Worm (Caenorhabditis elegans) whole organism, young adult: ENCODE data around the gene dpy-17.
A peak's percentile ranks its signal among the peaks of the same experiment; 100 is the strongest.

Experiments
- B0035.1 ChIP-seq: sonication (generic microtip); optimal IDR thresholded peaks from 2 replicates; lab custom pipeline; 2016; ENCODE audit warnings: missing genetic modification characterization, mild to moderate bottlenecking, missing compliant biosample characterization, missing genotype, missing genetic modification reagents
- F10E7.11 ChIP-seq: sonication (generic microtip); optimal IDR thresholded peaks from 2 replicates; lab custom pipeline; 2017; ENCODE audit warnings: mild to moderate bottlenecking, missing genetic modification characterization, moderate library complexity, missing compliant biosample characterization
- F23B12.7 ChIP-seq: sonication (generic microtip); optimal IDR thresholded peaks from 2 replicates; lab custom pipeline; 2017; ENCODE audit warnings: missing genetic modification characterization, mild to moderate bottlenecking, missing compliant biosample characterization, antibody characterized with exemption, moderate library complexity; ENCODE audit not compliant: insufficient read depth
- F57A8.1 ChIP-seq: fragments of 200-800 bp; sonication (Bioruptor generic); optimal IDR thresholded peaks from 2 replicates; lab custom pipeline; 2018; ENCODE audit warnings: mild to moderate bottlenecking, missing genetic modification characterization, moderate library complexity, missing compliant biosample characterization
- K11D2.4 ChIP-seq: fragments of 200-800 bp; sonication (Bioruptor generic); IDR thresholded peaks from 2 replicates; pipeline ENCODE4 v1.3.6; 2022; ENCODE audit warnings: missing genetic modification reagents, missing genetic modification characterization, missing compliant biosample characterization
- T26A5.8 ChIP-seq: sonication (generic microtip); optimal IDR thresholded peaks from 2 replicates; lab custom pipeline; 2016; ENCODE audit warnings: missing genetic modification characterization, missing compliant biosample characterization
- Y79H2A.3 ChIP-seq: fragments of 200-800 bp; sonication (Bioruptor generic); conservative IDR thresholded peaks from 2 replicates; pipeline ENCODE4 v1.3.6; 2022; ENCODE audit warnings: missing genetic modification reagents, missing genetic modification characterization, missing compliant biosample characterization
- ZK185.1 ChIP-seq: sonication (generic microtip); optimal IDR thresholded peaks from 2 replicates; lab custom pipeline; 2016; ENCODE audit warnings: mild to moderate bottlenecking, missing genetic modification characterization, missing compliant biosample characterization; ENCODE audit not compliant: poor library complexity, severe bottlenecking
- athp-1 ChIP-seq: sonication (generic microtip); optimal IDR thresholded peaks from 2 replicates; lab custom pipeline; 2017; ENCODE audit warnings: mild to moderate bottlenecking, missing genetic modification characterization, missing compliant biosample characterization
- attf-5 ChIP-seq: fragments of 200-800 bp; sonication (Bioruptor generic); optimal IDR thresholded peaks from 2 replicates; lab custom pipeline; 2018; ENCODE audit warnings: mild to moderate bottlenecking, missing genetic modification characterization, missing compliant biosample characterization
- ccch-3 ChIP-seq: fragments of 200-800 bp; sonication (Bioruptor generic); optimal IDR thresholded peaks from 2 replicates; lab custom pipeline; 2018; ENCODE audit warnings: mild to moderate bottlenecking, missing genetic modification characterization, missing compliant biosample characterization
- ceh-27 ChIP-seq: fragments of 200-800 bp; sonication (Bioruptor generic); optimal IDR thresholded peaks from 2 replicates; lab custom pipeline; 2018; ENCODE audit warnings: mild to moderate bottlenecking, missing genetic modification characterization, moderate library complexity, missing compliant biosample characterization
- ceh-91 ChIP-seq: fragments of 200-800 bp; sonication (Bioruptor generic); IDR thresholded peaks from 2 replicates; pipeline ENCODE4 v1.3.6; 2022; ENCODE audit warnings: missing genetic modification reagents, missing genetic modification characterization, missing compliant biosample characterization
- efl-1 ChIP-seq: fragments of 150-350 bp; optimal IDR thresholded peaks from 2 replicates; lab custom pipeline; 2014; ENCODE audit warnings: missing biosample characterization, missing genetic modification reagents, missing genetic modification characterization
- egl-18 ChIP-seq: fragments of 200-800 bp; sonication (Bioruptor generic); IDR thresholded peaks from 2 replicates; pipeline ENCODE4 v1.3.6; 2022; ENCODE audit warnings: missing genetic modification reagents, missing genetic modification characterization, missing compliant biosample characterization
- egl-44 ChIP-seq: fragments of 200-800 bp; sonication (Bioruptor generic); IDR thresholded peaks from 2 replicates; pipeline ENCODE4 v1.3.6; 2022; ENCODE audit warnings: missing genetic modification reagents, missing genetic modification characterization, missing compliant biosample characterization
- egrh-3 ChIP-seq: fragments of 200-800 bp; sonication (Bioruptor generic); IDR thresholded peaks from 2 replicates; pipeline ENCODE4 v1.3.6; 2022; ENCODE audit warnings: missing genetic modification reagents, missing genetic modification characterization, missing compliant biosample characterization
- ekl-4 ChIP-seq: fragments of 200-800 bp; sonication (Bioruptor generic); IDR thresholded peaks from 2 replicates; pipeline ENCODE4 v1.3.6; 2022; ENCODE audit warnings: missing genetic modification reagents, missing genetic modification characterization, missing compliant biosample characterization
- ets-4 ChIP-seq: fragments of 200-800 bp; sonication (Bioruptor generic); optimal IDR thresholded peaks from 2 replicates; lab custom pipeline; 2018; ENCODE audit warnings: mild to moderate bottlenecking, missing genetic modification characterization, missing compliant biosample characterization
- hmg-1.2 ChIP-seq: fragments of 200-800 bp; sonication (Bioruptor generic); IDR thresholded peaks from 2 replicates; pipeline ENCODE4 v1.3.6; 2022; ENCODE audit warnings: missing genetic modification reagents, missing genetic modification characterization, missing compliant biosample characterization
- hmg-20 ChIP-seq: fragments of 200-800 bp; sonication (Bioruptor generic); IDR thresholded peaks from 2 replicates; pipeline ENCODE4 v1.3.6; 2022; ENCODE audit warnings: missing genetic modification reagents, missing genetic modification characterization, missing compliant biosample characterization
- lin-40 ChIP-seq: sonication (generic microtip); optimal IDR thresholded peaks from 2 replicates; lab custom pipeline; 2016; ENCODE audit warnings: missing genetic modification characterization, mild to moderate bottlenecking, missing compliant biosample characterization, missing genotype, missing genetic modification reagents
- lin-54 ChIP-seq: fragments of 200-800 bp; sonication (Bioruptor generic); optimal IDR thresholded peaks from 2 replicates; lab custom pipeline; 2018; ENCODE audit warnings: mild to moderate bottlenecking, missing genetic modification characterization, missing compliant biosample characterization
- madf-10 ChIP-seq: sonication (generic microtip); optimal IDR thresholded peaks from 2 replicates; lab custom pipeline; 2016; ENCODE audit warnings: mild to moderate bottlenecking, missing genetic modification characterization, missing compliant biosample characterization
- madf-6 ChIP-seq: fragments of 200-800 bp; sonication (Bioruptor generic); IDR thresholded peaks from 2 replicates; pipeline ENCODE4 v1.3.6; 2022; ENCODE audit warnings: missing genetic modification reagents, missing genetic modification characterization, missing compliant biosample characterization
- madf-8 ChIP-seq: fragments of 200-800 bp; sonication (Bioruptor generic); conservative IDR thresholded peaks from 2 replicates; pipeline ENCODE4 v1.3.6; 2022; ENCODE audit warnings: missing genetic modification reagents, missing genetic modification characterization, missing compliant biosample characterization
- mcd-1 ChIP-seq: fragments of 200-800 bp; sonication (Bioruptor generic); IDR thresholded peaks from 2 replicates; pipeline ENCODE4 v1.3.6; 2022; ENCODE audit warnings: missing genetic modification reagents, missing genetic modification characterization, missing compliant biosample characterization
- nhr-120 ChIP-seq: fragments of 200-800 bp; sonication (Bioruptor generic); IDR thresholded peaks from 2 replicates; pipeline ENCODE4 v1.3.6; 2022; ENCODE audit warnings: missing genetic modification characterization, missing compliant biosample characterization
- nhr-80 ChIP-seq: sonication (generic microtip); optimal IDR thresholded peaks from 2 replicates; lab custom pipeline; 2016; ENCODE audit warnings: missing genetic modification characterization, missing compliant biosample characterization
- pbrm-1 ChIP-seq: fragments of 200-800 bp; sonication (Bioruptor generic); IDR thresholded peaks from 2 replicates; pipeline ENCODE4 v1.3.6; 2022; ENCODE audit warnings: missing genetic modification reagents, missing genetic modification characterization, missing compliant biosample characterization
- pha-4 ChIP-seq: fragments of 150-350 bp; sonication (generic microtip); optimal IDR thresholded peaks from 2 replicates; lab custom pipeline; 2014; ENCODE audit warnings: missing biosample characterization, missing genetic modification reagents, missing genetic modification characterization
- rec-8 ChIP-seq, 2 experiments: sonication (generic microtip); optimal IDR thresholded peaks; 2 replicates each; lab custom pipeline; 2016; ENCODE audit warnings: mild to moderate bottlenecking in 2 of 2, missing genetic modification characterization in 2 of 2, missing genetic modification reagents in 2 of 2, missing genotype in 2 of 2, missing biosample characterization in 1 of 2, missing compliant biosample characterization in 1 of 2, moderate library complexity in 1 of 2
- snpc-4 ChIP-seq, 5 experiments: fragments of 150-350 bp in 1 of 5; sonication (generic microtip) in 4 of 5; optimal IDR thresholded peaks; 2 replicates each; lab custom pipeline; 2014 to 2018; ENCODE audit warnings: missing genetic modification characterization in 5 of 5, missing biosample characterization in 3 of 5, antibody characterized with exemption in 2 of 5, mild to moderate bottlenecking in 2 of 5, missing compliant biosample characterization in 2 of 5, missing genotype in 2 of 5, moderate library complexity in 2 of 5, missing genetic modification reagents in 1 of 5
- tlf-1 ChIP-seq: fragments of 200-800 bp; sonication (Bioruptor generic); optimal IDR thresholded peaks from 2 replicates; lab custom pipeline; 2018; ENCODE audit warnings: mild to moderate bottlenecking, missing genetic modification characterization, missing compliant biosample characterization
- zfh-2 ChIP-seq: fragments of 200-800 bp; sonication (Bioruptor generic); conservative IDR thresholded peaks from 2 replicates; pipeline ENCODE4 v1.3.6; 2022; ENCODE audit warnings: missing genetic modification reagents, missing genetic modification characterization, missing compliant biosample characterization
- ztf-18 ChIP-seq: sonication (generic microtip); optimal IDR thresholded peaks from 2 replicates; lab custom pipeline; 2016; ENCODE audit warnings: missing genotype, mild to moderate bottlenecking, missing genetic modification characterization, missing compliant biosample characterization
- ztf-22 ChIP-seq: fragments of 200-800 bp; sonication (Bioruptor generic); optimal IDR thresholded peaks from 2 replicates; lab custom pipeline; 2018; ENCODE audit warnings: mild to moderate bottlenecking, missing genetic modification characterization, moderate library complexity, missing compliant biosample characterization
- ztf-28 ChIP-seq: fragments of 200-800 bp; sonication (Bioruptor generic); IDR thresholded peaks from 2 replicates; pipeline ENCODE4 v1.3.6; 2022; ENCODE audit warnings: missing genetic modification reagents, missing genetic modification characterization, missing compliant biosample characterization

Gene dpy-17

ce11 chrIII:5105485-5105884 is 1.6 kb upstream of the dpy-17 start:
- no peak for TF ChIP-seq K11D2.4 (GFP tag; lab: Robert Waterston, UW)
- TF ChIP-seq athp-1: no peak
- TF ChIP-seq zfh-2 (GFP tag; lab: Robert Waterston, UW): peak; percentile 84
- no peak for TF ChIP-seq snpc-4 (GFP tag; optimal IDR thresholded peaks at IDR 0.05; lab: Kevin White, UChicago)
- no peak for TF ChIP-seq snpc-4 (tag; optimal IDR thresholded peaks at IDR 0.05; lab: Kevin White, UChicago)
- TF ChIP-seq, all 124 proteins: peak for 1

- TF ChIP-seq zfh-2 (GFP tag; lab: Robert Waterston, UW): peak; percentile 83
- TF ChIP-seq lin-40 (tag; lab: Kevin White, UChicago): no peak
- TF ChIP-seq egrh-3 (GFP tag; lab: Robert Waterston, UW): peak; percentile 62; the same call in 1 of the 2 replicates
Observed at ce11 chrIII:5107959-5108358, 829 bp downstream of the dpy-17 start.

ce11 chrIII:5108746-5109145 is 1.6 kb downstream of the dpy-17 start:
- TF ChIP-seq snpc-4 (GFP tag; optimal IDR thresholded peaks at IDR 0.05; lab: Kevin White, UChicago) (no peak), snpc-4 (tag; optimal IDR thresholded peaks at IDR 0.05; lab: Kevin White, UChicago) (peak in 1 of 4 experiments; percentile 42), egl-18 (GFP tag; lab: Robert Waterston, UW) (no peak), ztf-28 (GFP tag; lab: Robert Waterston, UW) (no peak), ztf-18 (tag; lab: Kevin White, UChicago) (peak; percentile 30), nhr-80 (peak; percentile 47), lin-54 (GFP tag; lab: Kevin White, UChicago) (no peak), tlf-1 (GFP tag; lab: Kevin White, UChicago) (no peak), madf-10 (tag; lab: Kevin White, UChicago) (no peak), attf-5 (peak; percentile 68), mcd-1 (GFP tag; lab: Robert Waterston, UW) (peak; percentile 45), F23B12.7 (tag; lab: Kevin White, UChicago) (peak; percentile 5), ccch-3 (no peak), hmg-1.2 (GFP tag; lab: Robert Waterston, UW) (peak; percentile 79), ets-4 (GFP tag; lab: Kevin White, UChicago) (no peak), F10E7.11 (tag; lab: Kevin White, UChicago) (no peak), egl-44 (GFP tag; lab: Robert Waterston, UW) (no peak), efl-1 (peak; percentile 23), madf-6 (GFP tag; lab: Robert Waterston, UW) (peak; percentile 57; the same call in 1 of the 2 replicates), madf-8 (GFP tag; lab: Robert Waterston, UW) (0 out of 2 replicates have a peak, but pooled peaks have one; percentile 28), ZK185.1 (tag; lab: Kevin White, UChicago) (peak; percentile 47), ekl-4 (GFP tag; lab: Robert Waterston, UW) (0 out of 2 replicates have a peak, but pooled peaks have one; percentile 13), rec-8 (tag; optimal IDR thresholded peaks at IDR 0.05; lab: Kevin White, UChicago) (no peak)

ce11 chrIII:5109401-5109800 is 2.3 kb downstream of the dpy-17 start, which contains the start of gene sax-2:
TSS of gene sax-2 (plus strand) at chrIII:5109701.
- TF ChIP-seq lin-54 (GFP tag; lab: Kevin White, UChicago) (no peak), athp-1 (no peak), F57A8.1 (no peak)

ce11 chrIII:5112399-5112798 is 5.3 kb downstream of the dpy-17 start:
- TF ChIP-seq B0035.1 (tag; lab: Kevin White, UChicago): no peak
- no peak for TF ChIP-seq athp-1
- no peak for TF ChIP-seq F10E7.11 (tag; lab: Kevin White, UChicago)
- TF ChIP-seq ceh-27 (GFP tag; lab: Kevin White, UChicago): no peak
- TF ChIP-seq F57A8.1: no peak
- TF ChIP-seq ccch-3: no peak
- TF ChIP-seq lin-40 (tag; lab: Kevin White, UChicago): no peak
- no peak for TF ChIP-seq ceh-91 (GFP tag; lab: Robert Waterston, UW)
- TF ChIP-seq efl-1: no peak
- no peak for TF ChIP-seq pbrm-1 (GFP tag; lab: Robert Waterston, UW)
- TF ChIP-seq T26A5.8 (tag; lab: Kevin White, UChicago): no peak
- no peak for TF ChIP-seq ztf-22 (GFP tag; lab: Kevin White, UChicago)
- TF ChIP-seq Y79H2A.3 (GFP tag; lab: Robert Waterston, UW): no peak
- TF ChIP-seq nhr-120 (GFP tag; lab: Robert Waterston, UW): no peak
- no peak for TF ChIP-seq hmg-20
- TF ChIP-seq pha-4 (tag; lab: Kevin White, UChicago): no peak
- TF ChIP-seq, all 124 proteins: peak for 0
